Fruit fly (Drosophila melanogaster): ENCODE measurements around the gene ome.

ome gene

DNA sequence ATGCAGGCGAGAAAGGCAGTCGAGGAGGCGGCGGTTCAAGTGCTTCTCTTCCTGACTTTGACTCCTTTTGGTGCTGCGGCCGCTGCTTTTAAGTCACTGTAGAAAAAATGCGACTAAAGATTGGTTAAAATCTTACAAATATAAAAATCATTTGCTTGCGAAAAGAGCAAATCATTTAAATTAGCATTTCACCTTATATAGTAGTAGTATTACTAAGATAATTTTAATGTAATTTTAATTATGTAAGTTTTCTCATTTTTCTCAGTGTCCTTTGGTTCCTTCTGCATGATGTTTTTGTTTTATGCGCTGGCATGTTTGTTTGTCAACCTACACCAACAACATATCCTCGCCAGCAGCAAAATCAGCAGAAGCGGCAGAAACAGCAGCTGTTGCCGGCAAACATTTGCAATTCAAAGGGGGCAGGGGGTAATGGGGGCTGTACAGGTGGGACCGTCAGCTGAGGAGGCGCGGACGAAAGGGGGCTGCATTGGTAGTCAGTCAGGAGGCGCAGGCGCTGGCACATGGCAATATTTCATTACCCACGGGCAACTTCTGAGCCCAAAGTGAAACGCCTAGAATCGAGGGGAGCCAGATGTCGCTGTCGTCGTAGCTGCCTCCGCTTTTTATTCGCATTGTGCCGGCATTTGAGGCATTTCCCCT lies 25.3 kb upstream of the ome start (continued):
- no peak for TF ChIP-seq CG3163 (GFP tag; optimal IDR thresholded peaks at IDR 0.05)

DNA sequence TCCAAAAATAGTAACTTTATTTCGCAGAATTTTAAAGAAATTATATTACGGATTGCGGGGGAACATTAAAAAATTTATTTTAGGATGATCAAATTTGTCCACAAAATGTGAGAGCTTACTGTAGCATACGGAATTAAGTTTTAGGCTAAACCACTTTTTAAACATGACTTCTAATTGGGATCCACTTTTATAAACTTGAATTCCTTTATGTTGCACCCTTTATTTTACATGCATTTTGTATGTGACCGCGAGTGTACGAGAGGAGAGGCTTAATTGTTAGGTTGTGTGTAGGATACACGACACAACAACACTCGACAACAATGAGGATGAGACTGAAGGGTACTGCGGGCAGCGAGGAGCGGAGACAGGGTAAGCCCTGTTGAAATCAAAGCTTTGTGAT lies 23.7 kb upstream of the ome start:
- TF ChIP-seq Dip3 (GFP tag; optimal IDR thresholded peaks at IDR 0.05) (no peak), eve (GFP tag; optimal IDR thresholded peaks at IDR 0.05) (peak in 1 of 2 experiments; percentile 29), crol (GFP tag; IDR thresholded peaks at IDR 0.05) (peak; percentile 55), CG11696 (GFP tag; IDR thresholded peaks at IDR 0.05) (peak; percentile 70), Kr (GFP tag; optimal IDR thresholded peaks at IDR 0.05) (no peak), CG18262 (tag; optimal IDR thresholded peaks at IDR 0.05) (no peak), bsh (GFP tag; optimal IDR thresholded peaks at IDR 0.05) (peak in 1 of 2 experiments; percentile 47)

DNA sequence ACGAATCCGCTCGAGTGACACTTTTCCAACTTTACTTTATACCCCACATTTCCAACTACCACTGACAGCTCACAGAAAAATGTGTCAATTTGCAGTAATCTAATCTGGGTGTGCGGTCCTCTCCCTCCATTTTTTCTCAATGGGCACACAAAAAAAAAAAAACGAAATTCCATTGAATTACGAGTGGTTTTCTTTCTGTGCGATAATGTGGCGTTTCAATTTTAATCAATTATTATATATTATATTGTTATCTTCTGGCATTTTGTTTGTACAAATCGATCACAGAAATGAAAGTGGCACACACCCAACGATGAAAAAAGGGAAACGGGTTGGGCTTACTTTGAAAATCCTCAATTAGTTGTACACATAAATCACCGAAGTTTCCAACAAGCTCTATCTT lies 22.3 kb upstream of the ome start:
- no peak for TF ChIP-seq CG6654 (GFP tag; optimal IDR thresholded peaks at IDR 0.05)
- peak; percentile 13 for TF ChIP-seq CG10431 (GFP tag; optimal IDR thresholded peaks at IDR 0.05)
- peak; percentile 4 for TF ChIP-seq CG7839 (tag; optimal IDR thresholded peaks at IDR 0.05)
- peak; percentile 92 for TF ChIP-seq sd (tag; optimal IDR thresholded peaks at IDR 0.05)
- TF ChIP-seq fd64A (GFP tag; optimal IDR thresholded peaks at IDR 0.05) = no peak
- TF ChIP-seq ATbp (GFP tag; optimal IDR thresholded peaks at IDR 0.05) = peak; percentile 6
- TF ChIP-seq sisA (GFP tag; IDR thresholded peaks at IDR 0.05) = no peak
- TF ChIP-seq Oli (tag; optimal IDR thresholded peaks at IDR 0.05) = no peak
- peak; percentile 14 for TF ChIP-seq CG17359 (tag; optimal IDR thresholded peaks at IDR 0.05)
- peak; percentile 82 for TF ChIP-seq sqz (GFP tag; optimal IDR thresholded peaks at IDR 0.05)
- no peak for TF ChIP-seq Neu2 (GFP tag; optimal IDR thresholded peaks at IDR 0.05; ENCODE audit: borderline replicate concordance)
- TF ChIP-seq CG6254 (GFP tag; optimal IDR thresholded peaks at IDR 0.05) = peak; percentile 24
- peak; percentile 4 for TF ChIP-seq CG10543 (GFP tag; optimal IDR thresholded peaks at IDR 0.05)
- TF ChIP-seq gem (tag; optimal IDR thresholded peaks at IDR 0.05) = no peak
- peak; percentile 16; the same call in 1 of the 2 replicates for TF ChIP-seq CG31441 (GFP tag; IDR thresholded peaks at IDR 0.05)
- no peak for TF ChIP-seq YL-1 (GFP tag; optimal IDR thresholded peaks at IDR 0.05)
- no peak for TF ChIP-seq Ssrp (tag; optimal IDR thresholded peaks at IDR 0.05)
- TF ChIP-seq CG11504 (tag; optimal IDR thresholded peaks at IDR 0.05) = peak; percentile 1
- no peak for TF ChIP-seq CG15269 (tag; optimal IDR thresholded peaks at IDR 0.05)
- TF ChIP-seq Kr (GFP tag; optimal IDR thresholded peaks at IDR 0.05) = no peak
- TF ChIP-seq CG1602 (GFP tag; optimal IDR thresholded peaks at IDR 0.05) = no peak
- peak; percentile 5 for TF ChIP-seq CG12391 (tag; optimal IDR thresholded peaks at IDR 0.05)
- TF ChIP-seq CG17361 (GFP tag; IDR thresholded peaks at IDR 0.05) = 0 out of 3 replicates have a peak, but pooled peaks have one; percentile 20
- TF ChIP-seq dmrt11E (tag; optimal IDR thresholded peaks at IDR 0.05) = no peak
- TF ChIP-seq Scr (GFP tag; IDR thresholded peaks at IDR 0.05; ENCODE audit: partially characterized antibody) = no peak
- TF ChIP-seq Blimp-1 (GFP tag; optimal IDR thresholded peaks at IDR 0.05) = peak; percentile 10
- no peak for TF ChIP-seq Lim3 (GFP tag; IDR thresholded peaks at IDR 0.05)
- no peak for TF ChIP-seq CkIIα-i1 (GFP tag; IDR thresholded peaks at IDR 0.05)
- TF ChIP-seq CG16815 (GFP tag; optimal IDR thresholded peaks at IDR 0.05) = no peak
- TF ChIP-seq lab (GFP tag; optimal IDR thresholded peaks at IDR 0.05) = peak; percentile 75
- no peak for TF ChIP-seq chm (GFP tag; IDR thresholded peaks at IDR 0.05)
- peak; percentile 62 for TF ChIP-seq grn (GFP tag; optimal IDR thresholded peaks at IDR 0.05)
- TF ChIP-seq Dek (tag; optimal IDR thresholded peaks at IDR 0.05) = no peak
- TF ChIP-seq CG14441 (GFP tag; IDR thresholded peaks at IDR 0.05) = 0 out of 2 replicates have a peak, but pooled peaks have one; percentile 15
- no peak for TF ChIP-seq amos (GFP tag; IDR thresholded peaks at IDR 0.05; ENCODE audit: partially characterized antibody)
- no peak for TF ChIP-seq lilli (GFP tag; optimal IDR thresholded peaks at IDR 0.05)
- no peak for TF ChIP-seq tup (GFP tag; optimal IDR thresholded peaks at IDR 0.05)
- TF ChIP-seq sug (tag; optimal IDR thresholded peaks at IDR 0.05) = peak; percentile 47

Measured in whole organism, embryonic.